Fruit fly (Drosophila melanogaster) whole organism, embryonic: ENCODE results near the gene CG3088.
A peak's percentile ranks its signal among the peaks of the same experiment; 100 is the strongest.

Experiments
- Adf1 ChIP-seq: fragments of 200-800 bp; sonication (Bioruptor generic); IDR thresholded peaks from 2 replicates; pipeline ENCODE4 v1.3.6; 2022; ENCODE audit warnings: missing biosample characterization, missing genetic modification characterization
- Aef1 ChIP-seq: fragments of 200-800 bp; sonication (Bioruptor generic); IDR thresholded peaks from 3 replicates; pipeline ENCODE4 v1.3.6; 2022; ENCODE audit warnings: missing biosample characterization, missing genetic modification characterization
- BEAF-32 ChIP-seq: fragments of 200-800 bp; sonication (Bioruptor generic); optimal IDR thresholded peaks from 3 replicates; lab custom pipeline; 2017; ENCODE audit warnings: missing biosample characterization, missing genetic modification characterization, mild to moderate bottlenecking, moderate library complexity, missing genetic modification reagents
- CG13287 ChIP-seq: fragments of 200-800 bp; sonication (Bioruptor generic); IDR thresholded peaks from 2 replicates; pipeline ENCODE4 v1.3.6; 2022; ENCODE audit warnings: missing biosample characterization, missing genetic modification characterization; ENCODE audit not compliant: partially characterized antibody
- CG14860 ChIP-seq: fragments of 200-800 bp; sonication (Bioruptor generic); IDR thresholded peaks from 3 replicates; pipeline ENCODE4 v1.3.6; 2022; ENCODE audit warnings: missing biosample characterization, missing genetic modification characterization; ENCODE audit not compliant: partially characterized antibody
- CG17359 ChIP-seq: fragments of 200-800 bp; sonication (Bioruptor generic); optimal IDR thresholded peaks from 3 replicates; lab custom pipeline; 2018; ENCODE audit warnings: missing biosample characterization, mild to moderate bottlenecking, missing genetic modification characterization, moderate library complexity
- CG17912 ChIP-seq: fragments of 200-800 bp; sonication (Bioruptor generic); optimal IDR thresholded peaks from 2 replicates; lab custom pipeline; 2018; ENCODE audit warnings: missing biosample characterization, mild to moderate bottlenecking, missing genetic modification characterization
- CG2712 ChIP-seq: fragments of 200-800 bp; optimal IDR thresholded peaks from 3 replicates; lab custom pipeline; 2019; ENCODE audit warnings: missing biosample characterization, mild to moderate bottlenecking, missing genetic modification characterization, moderate library complexity
- CG33213 ChIP-seq: fragments of 200-800 bp; sonication (Bioruptor generic); optimal IDR thresholded peaks from 3 replicates; lab custom pipeline; 2016; ENCODE audit warnings: missing biosample characterization, missing genetic modification characterization
- CG3407 ChIP-seq: fragments of 200-800 bp; sonication (Bioruptor generic); optimal IDR thresholded peaks from 2 replicates; lab custom pipeline; 2018; ENCODE audit warnings: missing biosample characterization, mild to moderate bottlenecking, missing genetic modification characterization
- CG4617 ChIP-seq: fragments of 200-800 bp; sonication (Bioruptor generic); optimal IDR thresholded peaks from 3 replicates; lab custom pipeline; 2016; ENCODE audit warnings: missing biosample characterization, missing genetic modification characterization, borderline replicate concordance
- CG6175 ChIP-seq: fragments of 200-800 bp; sonication (Bioruptor generic); IDR thresholded peaks from 3 replicates; pipeline ENCODE4 v1.3.6; 2022; ENCODE audit warnings: missing biosample characterization, missing genetic modification characterization
- CG8944 ChIP-seq: fragments of 200-800 bp; sonication (Bioruptor generic); optimal IDR thresholded peaks from 3 replicates; lab custom pipeline; 2016; ENCODE audit warnings: missing biosample characterization, missing genetic modification characterization
- CTCF ChIP-seq: fragments of 200-800 bp; sonication (Bioruptor generic); optimal IDR thresholded peaks from 2 replicates; lab custom pipeline; 2017; ENCODE audit warnings: missing biosample characterization, mild to moderate bottlenecking, missing genetic modification characterization, moderate library complexity
- Dll ChIP-seq: fragments of 200-800 bp; sonication (Bioruptor generic); IDR thresholded peaks from 4 replicates; pipeline ENCODE4 v1.3.6; 2022; ENCODE audit warnings: missing biosample characterization, missing genetic modification characterization; ENCODE audit not compliant: partially characterized antibody
- Dp ChIP-seq: fragments of 200-800 bp; sonication (Bioruptor generic); optimal IDR thresholded peaks from 2 replicates; lab custom pipeline; 2018; ENCODE audit warnings: missing biosample characterization, mild to moderate bottlenecking, missing genetic modification characterization, moderate library complexity
- E2f2 ChIP-seq: fragments of 200-800 bp; sonication (Bioruptor generic); IDR thresholded peaks from 2 replicates; pipeline ENCODE4 v1.3.6; 2022; ENCODE audit warnings: missing biosample characterization, missing genetic modification characterization
- Ets97D ChIP-seq: fragments of 200-800 bp; sonication (Bioruptor generic); optimal IDR thresholded peaks from 3 replicates; lab custom pipeline; 2016; ENCODE audit warnings: missing biosample characterization, missing genetic modification characterization
- Fer2 ChIP-seq: fragments of 200-800 bp; sonication (Bioruptor generic); optimal IDR thresholded peaks from 2 replicates; lab custom pipeline; 2018; ENCODE audit warnings: missing biosample characterization, mild to moderate bottlenecking, missing genetic modification characterization, moderate library complexity
- Fer3 ChIP-seq: fragments of 200-800 bp; sonication (Bioruptor generic); optimal IDR thresholded peaks from 2 replicates; lab custom pipeline; 2018; ENCODE audit warnings: missing biosample characterization, mild to moderate bottlenecking, missing genetic modification characterization, moderate library complexity
- HLH3B ChIP-seq: fragments of 200-800 bp; sonication (Bioruptor generic); IDR thresholded peaks from 2 replicates; pipeline ENCODE4 v1.3.6; 2022; ENCODE audit warnings: missing biosample characterization, missing genetic modification characterization
- HmgZ ChIP-seq: fragments of 200-800 bp; sonication (Bioruptor generic); optimal IDR thresholded peaks from 2 replicates; lab custom pipeline; 2018; ENCODE audit warnings: missing biosample characterization, mild to moderate bottlenecking, missing genetic modification characterization
- Lhr ChIP-seq: fragments of 200-800 bp; sonication (Bioruptor generic); optimal IDR thresholded peaks from 3 replicates; lab custom pipeline; 2017; ENCODE audit warnings: mild to moderate bottlenecking, missing biosample characterization, missing genetic modification reagents, missing genetic modification characterization
- Myb ChIP-seq: fragments of 200-800 bp; sonication (Bioruptor generic); optimal IDR thresholded peaks from 2 replicates; lab custom pipeline; 2016; ENCODE audit warnings: missing biosample characterization, missing genetic modification characterization
- Neu2 ChIP-seq: fragments of 200-800 bp; sonication (Bioruptor generic); optimal IDR thresholded peaks from 3 replicates; lab custom pipeline; 2016; ENCODE audit warnings: missing biosample characterization, missing genetic modification characterization, borderline replicate concordance
- Opbp ChIP-seq: fragments of 200-800 bp; sonication (Bioruptor generic); IDR thresholded peaks from 3 replicates; pipeline ENCODE4 v1.3.6; 2022; ENCODE audit warnings: missing biosample characterization, missing genetic modification characterization; ENCODE audit not compliant: partially characterized antibody
- Sry-δ ChIP-seq: fragments of 200-800 bp; sonication (Bioruptor generic); optimal IDR thresholded peaks from 2 replicates; lab custom pipeline; 2016; ENCODE audit warnings: missing biosample characterization, missing genetic modification characterization
- amos ChIP-seq: fragments of 200-800 bp; sonication (Bioruptor generic); IDR thresholded peaks from 2 replicates; pipeline ENCODE4 v1.3.6; 2022; ENCODE audit warnings: missing biosample characterization, missing genetic modification characterization; ENCODE audit not compliant: partially characterized antibody
- chn ChIP-seq: fragments of 200-800 bp; sonication (Bioruptor generic); optimal IDR thresholded peaks from 2 replicates; lab custom pipeline; 2016; ENCODE audit warnings: missing biosample characterization, missing genetic modification characterization
- esg ChIP-seq: fragments of 200-800 bp; sonication (Bioruptor generic); conservative IDR thresholded peaks from 2 replicates; pipeline ENCODE4 v1.3.6; 2022; ENCODE audit warnings: missing biosample characterization, missing genetic modification characterization
- gfzf ChIP-seq: fragments of 200-800 bp; sonication (Bioruptor generic); optimal IDR thresholded peaks from 2 replicates; lab custom pipeline; 2016; ENCODE audit warnings: missing biosample characterization, mild to moderate bottlenecking, missing genetic modification characterization, moderate library complexity
- h ChIP-seq: fragments of >200 bp; optimal IDR thresholded peaks from 2 replicates; lab custom pipeline; 2017
- hb ChIP-seq: fragments of 200-800 bp; sonication (Bioruptor generic); IDR thresholded peaks from 3 replicates; pipeline ENCODE4 v1.3.6; 2022; ENCODE audit warnings: missing biosample characterization, missing genetic modification characterization; ENCODE audit not compliant: partially characterized antibody
- knrl ChIP-seq: fragments of 200-800 bp; sonication (Bioruptor generic); IDR thresholded peaks from 3 replicates; pipeline ENCODE4 v1.3.6; 2022; ENCODE audit warnings: missing biosample characterization, missing genetic modification characterization; ENCODE audit not compliant: partially characterized antibody
- luna ChIP-seq: fragments of 200-800 bp; sonication (Bioruptor generic); optimal IDR thresholded peaks from 2 replicates; lab custom pipeline; 2016; ENCODE audit warnings: missing biosample characterization, missing genetic modification characterization
- salm ChIP-seq: fragments of 200-800 bp; sonication (Bioruptor generic); optimal IDR thresholded peaks from 2 replicates; lab custom pipeline; 2018; ENCODE audit warnings: missing biosample characterization, mild to moderate bottlenecking, missing genetic modification characterization
- sc ChIP-seq, 3 experiments: fragments of >200 bp in 2 of 3; fragments of 200-800 bp in 1 of 3; sonication (Bioruptor generic) in 1 of 3; optimal IDR thresholded peaks; 2 replicates in 2 of 3; 3 replicates in 1 of 3; lab custom pipeline; 2017; ENCODE audit warnings: mild to moderate bottlenecking in 1 of 3, missing biosample characterization in 1 of 3, missing genetic modification characterization in 1 of 3, missing genetic modification reagents in 1 of 3
- seq ChIP-seq: fragments of 200-800 bp; sonication (Bioruptor generic); IDR thresholded peaks from 2 replicates; pipeline ENCODE4 v1.3.6; 2022; ENCODE audit warnings: missing biosample characterization, missing genetic modification characterization
- sob ChIP-seq: fragments of 200-800 bp; sonication (Bioruptor generic); IDR thresholded peaks from 2 replicates; pipeline ENCODE4 v1.3.6; 2022; ENCODE audit warnings: missing biosample characterization, missing genetic modification characterization
- stwl ChIP-seq: fragments of 200-800 bp; sonication (Bioruptor generic); optimal IDR thresholded peaks from 3 replicates; lab custom pipeline; 2018; ENCODE audit warnings: missing biosample characterization, mild to moderate bottlenecking, missing genetic modification characterization, moderate library complexity

Gene CG3088

dm6 chr3L:9629910-9630309, 28.8 kb upstream of the CG3088 start (continued):
- TF ChIP-seq gfzf (GFP tag; lab: Kevin White, UChicago) (peak; percentile 87), luna (GFP tag; lab: Kevin White, UChicago) (no peak), CG4617 (GFP tag; lab: Kevin White, UChicago) (peak; percentile 59), esg (GFP tag; lab: Robert Waterston, UW) (no peak), CG14860 (GFP tag; lab: Robert Waterston, UW) (no peak), HLH3B (no peak), Ets97D (GFP tag; lab: Kevin White, UChicago) (peak; percentile 29), CG13287 (GFP tag; lab: Robert Waterston, UW) (peak; percentile 51), knrl (peak; percentile 54; the same call in 2 of the 3 replicates), BEAF-32 (GFP tag; lab: Kevin White, UChicago) (peak; percentile 42), stwl (tag; lab: Kevin White, UChicago) (peak; percentile 63), Myb (GFP tag; lab: Kevin White, UChicago) (peak; percentile 99), CTCF (GFP tag; lab: Kevin White, UChicago) (peak; percentile 64), E2f2 (GFP tag; lab: Robert Waterston, UW) (peak; percentile 45; the same call in 1 of the 2 replicates), sc (optimal IDR thresholded peaks at IDR 0.05; lab: Kevin White, UChicago) (no peak), sc (GFP tag; optimal IDR thresholded peaks at IDR 0.05; lab: Kevin White, UChicago) (no peak), h (lab: Kevin White, UChicago) (no peak), Dp (GFP tag; lab: Kevin White, UChicago) (peak; percentile 42), amos (GFP tag; lab: Robert Waterston, UW) (peak; percentile 67), HmgZ (tag; lab: Kevin White, UChicago) (peak; percentile 54), Opbp (GFP tag; lab: Robert Waterston, UW) (0 out of 3 replicates have a peak, but pooled peaks have one; percentile 46), Sry-δ (GFP tag; lab: Kevin White, UChicago) (peak; percentile 31), chn (GFP tag; lab: Kevin White, UChicago) (no peak), Aef1 (GFP tag; lab: Robert Waterston, UW) (no peak), hb (GFP tag; lab: Robert Waterston, UW) (no peak), Fer3 (tag; lab: Kevin White, UChicago) (no peak), CG33213 (GFP tag; lab: Kevin White, UChicago) (peak; percentile 17), Lhr (GFP tag; lab: Kevin White, UChicago) (peak; percentile 72), Dll (GFP tag; lab: Robert Waterston, UW) (peak; percentile 23; the same call in 1 of the 4 replicates), CG6175 (GFP tag; lab: Robert Waterston, UW) (no peak)

dm6 chr3L:9629093-9629492, 28.0 kb upstream of the CG3088 start, which contains the start of gene Or67b:
Gene Or67b (minus strand): TSS chr3L:9629193.
- TF ChIP-seq Fer2 (tag; lab: Kevin White, UChicago) (no peak), sob (no peak), seq (no peak), CG17912 (no peak), Neu2 (GFP tag; lab: Kevin White, UChicago) (no peak), CG8944 (no peak), CG2712 (no peak), salm (tag; lab: Kevin White, UChicago) (no peak), CG17359 (tag; lab: Kevin White, UChicago) (no peak), CG3407 (GFP tag; lab: Kevin White, UChicago) (no peak), Adf1 (GFP tag; lab: Robert Waterston, UW) (no peak)
